Worm (Caenorhabditis elegans) whole organism, late embryonic: ENCODE measurements around the gene teg-1.
A peak's percentile ranks its signal among the peaks of the same experiment; 100 is the strongest.

ENCODE experiments used
- K02D7.2 ChIP-seq: sonication (generic microtip); optimal IDR thresholded peaks from 2 replicates; lab custom pipeline; 2017; ENCODE audit warnings: mild to moderate bottlenecking, missing genetic modification characterization, missing compliant biosample characterization
- T23F11.4 ChIP-seq: fragments of 200-800 bp; sonication (Bioruptor generic); optimal IDR thresholded peaks from 2 replicates; lab custom pipeline; 2018; ENCODE audit warnings: mild to moderate bottlenecking, missing genetic modification characterization, missing compliant biosample characterization
- ama-1 ChIP-seq: fragments of 150-350 bp; optimal IDR thresholded peaks from 2 replicates; lab custom pipeline; 2014
- ceh-14 ChIP-seq: sonication (generic microtip); optimal IDR thresholded peaks from 2 replicates; lab custom pipeline; 2016; ENCODE audit warnings: missing genotype, missing genetic modification characterization, missing compliant biosample characterization
- ceh-19 ChIP-seq: fragments of 200-800 bp; sonication (Bioruptor generic); optimal IDR thresholded peaks from 2 replicates; lab custom pipeline; 2018; ENCODE audit warnings: mild to moderate bottlenecking, missing genetic modification characterization, missing compliant biosample characterization
- ceh-24 ChIP-seq: sonication (generic microtip); optimal IDR thresholded peaks from 2 replicates; lab custom pipeline; 2016; ENCODE audit warnings: mild to moderate bottlenecking, missing genetic modification characterization, missing compliant biosample characterization
- ceh-31 ChIP-seq: sonication (generic microtip); optimal IDR thresholded peaks from 2 replicates; lab custom pipeline; 2016; ENCODE audit warnings: missing genetic modification characterization, missing compliant biosample characterization
- ceh-34 ChIP-seq: sonication (generic microtip); optimal IDR thresholded peaks from 2 replicates; lab custom pipeline; 2016; ENCODE audit warnings: mild to moderate bottlenecking, missing genetic modification characterization, missing compliant biosample characterization
- ceh-45 ChIP-seq: fragments of 200-800 bp; sonication (Bioruptor generic); IDR thresholded peaks from 2 replicates; pipeline ENCODE4 v1.3.6; 2022; ENCODE audit warnings: missing genetic modification reagents, missing genetic modification characterization, missing compliant biosample characterization
- ceh-48 ChIP-seq: sonication (generic microtip); optimal IDR thresholded peaks from 2 replicates; lab custom pipeline; 2016; ENCODE audit warnings: missing genetic modification characterization, inconsistent platforms, missing compliant biosample characterization
- ceh-9 ChIP-seq: sonication (generic microtip); optimal IDR thresholded peaks from 2 replicates; lab custom pipeline; 2016; ENCODE audit warnings: mild to moderate bottlenecking, missing genetic modification characterization, inconsistent platforms, missing compliant biosample characterization
- dve-1 ChIP-seq: sonication (generic microtip); optimal IDR thresholded peaks from 2 replicates; lab custom pipeline; 2017; ENCODE audit warnings: antibody characterized with exemption, mild to moderate bottlenecking, missing genetic modification characterization, missing compliant biosample characterization
- fkh-6 ChIP-seq: sonication (generic microtip); optimal IDR thresholded peaks from 2 replicates; lab custom pipeline; 2016; ENCODE audit warnings: missing genetic modification characterization, missing compliant biosample characterization
- hlh-13 ChIP-seq: fragments of 200-800 bp; sonication (Bioruptor generic); optimal IDR thresholded peaks from 2 replicates; lab custom pipeline; 2018; ENCODE audit warnings: mild to moderate bottlenecking, missing genetic modification characterization, missing compliant biosample characterization
- hlh-15 ChIP-seq: sonication (generic microtip); optimal IDR thresholded peaks from 2 replicates; lab custom pipeline; 2016; ENCODE audit warnings: missing genetic modification characterization, missing compliant biosample characterization
- hlh-30 ChIP-seq: sonication (generic microtip); optimal IDR thresholded peaks from 2 replicates; lab custom pipeline; 2017; ENCODE audit warnings: antibody characterized with exemption, missing genetic modification characterization, missing compliant biosample characterization; ENCODE audit not compliant: insufficient read depth
- lim-6 ChIP-seq: sonication (generic microtip); optimal IDR thresholded peaks from 2 replicates; lab custom pipeline; 2016; ENCODE audit warnings: missing genetic modification characterization, missing compliant biosample characterization
- lin-11 ChIP-seq: fragments of 200-800 bp; sonication (Bioruptor generic); optimal IDR thresholded peaks from 2 replicates; lab custom pipeline; 2018; ENCODE audit warnings: mild to moderate bottlenecking, missing genetic modification characterization, missing compliant biosample characterization
- madf-2 ChIP-seq: sonication (generic microtip); optimal IDR thresholded peaks from 2 replicates; lab custom pipeline; 2017; ENCODE audit warnings: missing genetic modification characterization, missing compliant biosample characterization
- nfya-1 ChIP-seq: sonication (generic microtip); optimal IDR thresholded peaks from 2 replicates; lab custom pipeline; 2017; ENCODE audit warnings: missing genetic modification characterization, mild to moderate bottlenecking, missing compliant biosample characterization, antibody characterized with exemption, moderate library complexity
- npax-4 ChIP-seq: sonication (generic microtip); optimal IDR thresholded peaks from 2 replicates; lab custom pipeline; 2016; ENCODE audit warnings: missing genetic modification characterization, missing compliant biosample characterization
- odd-2 ChIP-seq: sonication (generic microtip); optimal IDR thresholded peaks from 2 replicates; lab custom pipeline; 2017; ENCODE audit warnings: antibody characterized with exemption, mild to moderate bottlenecking, missing genetic modification characterization, missing compliant biosample characterization
- pag-3 ChIP-seq: sonication (generic microtip); optimal IDR thresholded peaks from 2 replicates; lab custom pipeline; 2016; ENCODE audit warnings: missing compliant biosample characterization, missing genetic modification characterization, borderline replicate concordance
- pax-1 ChIP-seq: fragments of 150-350 bp; optimal IDR thresholded peaks from 2 replicates; lab custom pipeline; 2014; ENCODE audit warnings: missing biosample characterization, missing genetic modification characterization
- pqm-1 ChIP-seq: sonication (generic microtip); optimal IDR thresholded peaks from 2 replicates; lab custom pipeline; 2016; ENCODE audit warnings: missing genetic modification characterization, missing compliant biosample characterization
- pros-1 ChIP-seq: fragments of 150-350 bp; optimal IDR thresholded peaks from 2 replicates; lab custom pipeline; 2014; ENCODE audit warnings: missing biosample characterization, missing genetic modification reagents, missing genetic modification characterization
- ref-2 ChIP-seq: sonication (generic microtip); optimal IDR thresholded peaks from 2 replicates; lab custom pipeline; 2016; ENCODE audit warnings: missing genetic modification characterization, missing compliant biosample characterization
- sox-2 ChIP-seq: fragments of 200-800 bp; sonication (Bioruptor generic); IDR thresholded peaks from 2 replicates; pipeline ENCODE4 v1.3.6; 2022; ENCODE audit warnings: missing genetic modification reagents, missing genetic modification characterization, missing compliant biosample characterization
- syd-9 ChIP-seq: sonication (generic microtip); optimal IDR thresholded peaks from 2 replicates; lab custom pipeline; 2016; ENCODE audit warnings: mild to moderate bottlenecking, missing genetic modification characterization, moderate library complexity, missing compliant biosample characterization
- tbx-7 ChIP-seq: sonication (generic microtip); optimal IDR thresholded peaks from 2 replicates; lab custom pipeline; 2016; ENCODE audit warnings: missing genotype, missing genetic modification characterization, missing compliant biosample characterization
- unc-3 ChIP-seq, 2 experiments: fragments of 200-800 bp in 1 of 2; sonication (Bioruptor generic) in 1 of 2; sonication (generic microtip) in 1 of 2; conservative IDR thresholded peaks in 1 of 2; optimal IDR thresholded peaks in 1 of 2; 2 replicates each; pipeline versions ENCODE4 v1.3.6 to Lab custom; 2016 to 2022; ENCODE audit warnings: missing compliant biosample characterization in 2 of 2, missing genetic modification characterization in 2 of 2, missing genetic modification reagents in 1 of 2
- unc-42 ChIP-seq: sonication (generic microtip); optimal IDR thresholded peaks from 2 replicates; lab custom pipeline; 2016; ENCODE audit warnings: missing genotype, missing genetic modification characterization, missing compliant biosample characterization
- unc-55 ChIP-seq: sonication (generic microtip); optimal IDR thresholded peaks from 2 replicates; lab custom pipeline; 2017; ENCODE audit warnings: missing biosample characterization, missing genetic modification reagents, missing genetic modification characterization
- zip-5 ChIP-seq: sonication (generic microtip); optimal IDR thresholded peaks from 2 replicates; lab custom pipeline; 2016; ENCODE audit warnings: missing genetic modification characterization, missing compliant biosample characterization

The teg-1 gene

DNA sequence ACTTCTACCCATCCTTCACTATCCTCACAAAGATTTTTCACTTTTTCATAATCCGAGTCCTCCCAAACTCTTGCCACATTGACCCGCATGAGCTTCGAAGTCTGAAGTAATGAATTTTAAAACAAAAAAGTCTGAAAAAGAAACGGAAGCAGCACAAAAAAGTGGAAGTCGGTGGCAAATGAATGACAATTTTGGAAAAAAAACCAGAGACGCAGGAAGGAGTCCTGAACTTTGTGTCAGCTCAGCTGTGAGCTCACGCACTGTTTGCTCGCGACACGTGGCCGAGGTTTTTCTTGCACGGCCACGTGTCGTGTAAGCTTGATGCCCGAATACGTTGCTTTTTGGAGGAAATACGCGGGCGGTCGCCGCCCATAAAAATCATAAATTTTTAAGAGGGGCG, 28.4 kb upstream of the teg-1 start, which contains the start of gene T28D6.7:
T28D6.7 (minus strand) TSS at position 101 of the 400 bp plus-strand sequence.
- TF ChIP-seq ref-2 (tag; lab: Kevin White, UChicago) (no peak), unc-3 (GFP tag; conservative IDR thresholded peaks at IDR 0.05; lab: Robert Waterston, UW) (no peak), unc-3 (tag; optimal IDR thresholded peaks at IDR 0.05; lab: Kevin White, UChicago) (no peak), npax-4 (tag; lab: Kevin White, UChicago) (no peak), syd-9 (no peak), ceh-34 (tag; lab: Kevin White, UChicago) (no peak), fkh-6 (no peak), zip-5 (no peak), ceh-45 (GFP tag; lab: Robert Waterston, UW) (no peak), hlh-15 (no peak)
- TF ChIP-seq, all 69 proteins: peak for 0

DNA sequence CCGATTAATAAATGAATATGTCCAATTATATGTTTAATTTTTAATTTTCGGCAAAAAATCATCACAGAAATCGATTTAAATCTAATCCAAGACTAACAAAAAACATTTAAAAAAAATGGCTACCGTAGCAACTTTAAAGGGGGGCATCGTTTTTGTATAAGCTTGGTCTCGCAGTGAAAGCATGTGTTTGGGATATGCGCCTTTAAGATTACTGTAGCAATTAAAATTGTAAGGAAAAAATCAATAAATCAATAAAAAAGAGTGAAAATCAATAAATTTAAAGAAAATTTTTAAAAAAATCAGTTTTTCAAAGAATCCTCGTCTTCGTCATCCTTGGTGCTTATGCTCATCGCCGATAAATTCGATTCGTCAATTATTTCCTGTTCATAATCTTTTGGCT, 26.1 kb upstream of the teg-1 start:
- TF ChIP-seq hlh-30 (tag; lab: Kevin White, UChicago) (no peak), ceh-19 (GFP tag; lab: Kevin White, UChicago) (no peak), ceh-24 (tag; lab: Kevin White, UChicago) (no peak), zip-5 (no peak), ceh-31 (no peak), K02D7.2 (tag; lab: Kevin White, UChicago) (no peak), madf-2 (tag; lab: Kevin White, UChicago) (no peak), T23F11.4 (no peak), ama-1 (lab: Kevin White, UChicago) (no peak), unc-55 (GFP tag; lab: Kevin White, UChicago) (no peak), odd-2 (no peak), pros-1 (tag; lab: Kevin White, UChicago) (no peak), unc-42 (tag; lab: Kevin White, UChicago) (no peak)
- TF ChIP-seq, all 69 proteins: peak for 0

DNA sequence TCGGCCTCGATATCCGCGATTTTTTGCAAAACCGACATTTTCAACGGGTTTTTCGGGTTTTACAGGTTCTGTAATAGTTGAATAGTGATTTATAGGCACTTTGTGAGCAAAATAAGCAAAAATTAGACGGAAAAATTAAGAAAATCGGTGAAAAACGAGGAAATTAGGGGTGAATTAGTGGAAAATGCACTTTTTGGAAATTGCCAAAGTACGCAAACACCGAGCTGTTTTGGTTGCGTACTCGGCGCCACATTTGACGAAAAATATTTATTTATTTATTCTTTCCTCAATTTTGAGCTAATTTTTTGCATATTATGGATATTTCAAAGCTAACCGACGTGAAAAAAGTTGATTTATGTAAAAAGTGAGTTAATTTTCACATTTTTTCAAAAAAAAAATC, 25.0 kb upstream of the teg-1 start, which contains the start of the genes T28D6.6 and pen-2:
T28D6.6 (minus strand) TSS at position 68 of the 400 bp plus-strand sequence.
pen-2 (plus strand) TSS at position 282 of the 400 bp plus-strand sequence.
- TF ChIP-seq ceh-31, result no peak
- no peak for TF ChIP-seq pag-3
- peak; percentile 46 for TF ChIP-seq unc-42 (tag; lab: Kevin White, UChicago)
- no peak for TF ChIP-seq ceh-9 (tag; lab: Kevin White, UChicago)
- no peak for TF ChIP-seq ceh-19 (GFP tag; lab: Kevin White, UChicago)
- TF ChIP-seq ceh-45 (GFP tag; lab: Robert Waterston, UW), result no peak
- TF ChIP-seq lin-11 (tag; lab: Kevin White, UChicago), result no peak

- TF ChIP-seq ceh-48, result no peak
- TF ChIP-seq ceh-34 (tag; lab: Kevin White, UChicago), result no peak
- no peak for TF ChIP-seq K02D7.2 (tag; lab: Kevin White, UChicago)
- TF ChIP-seq lim-6 (tag; lab: Kevin White, UChicago), result no peak
- TF ChIP-seq pax-1 (tag; lab: Kevin White, UChicago), result no peak
- TF ChIP-seq fkh-6, result no peak
- TF ChIP-seq zip-5, result no peak
- no peak for TF ChIP-seq ceh-14 (tag; lab: Kevin White, UChicago)
- TF ChIP-seq pqm-1 (tag; lab: Kevin White, UChicago), result no peak
- TF ChIP-seq hlh-13 (GFP tag; lab: Kevin White, UChicago), result no peak
- TF ChIP-seq sox-2 (GFP tag; lab: Robert Waterston, UW), result no peak
- no peak for TF ChIP-seq pros-1 (tag; lab: Kevin White, UChicago)
- TF ChIP-seq unc-55 (GFP tag; lab: Kevin White, UChicago), result no peak
- TF ChIP-seq dve-1 (tag; lab: Kevin White, UChicago), result no peak
- TF ChIP-seq, all 69 proteins: peak for 0
These were observed 23.4 kb upstream of the teg-1 start for ce11 chrIII:11341466-11341865.

DNA sequence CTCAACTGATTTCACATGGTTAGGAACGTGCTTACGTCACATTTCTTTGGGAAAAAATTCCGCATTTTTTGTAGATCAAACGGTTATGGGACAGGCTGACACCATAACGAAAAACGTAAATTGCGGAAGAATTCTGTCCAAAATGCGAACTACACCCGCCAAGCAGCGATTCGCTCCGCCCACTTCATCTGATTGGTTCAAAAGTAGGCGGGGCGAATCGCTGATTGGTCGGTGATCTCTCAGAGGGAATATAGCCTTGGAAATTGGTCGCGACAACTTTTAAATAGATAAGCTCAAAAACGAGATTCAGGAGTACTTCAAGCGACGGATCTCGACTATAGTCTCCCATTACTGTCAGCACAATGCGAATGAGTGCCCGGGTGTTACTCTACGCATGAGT, 19.6 kb upstream of the teg-1 start:
- TF ChIP-seq tbx-7 (tag; lab: Kevin White, UChicago), result no peak
- peak; percentile 71 for TF ChIP-seq nfya-1 (tag; lab: Kevin White, UChicago)
- TF ChIP-seq ceh-24 (tag; lab: Kevin White, UChicago), result no peak
